Fruit fly (Drosophila melanogaster) whole organism, embryonic: Measurements from ENCODE around the gene CG43055.
A peak's percentile ranks its signal among the peaks of the same experiment; 100 is the strongest.

Source experiments
- ATbp ChIP-seq: fragments of 200-800 bp; sonication (Bioruptor generic); optimal IDR thresholded peaks from 2 replicates; lab custom pipeline; 2017; ENCODE audit warnings: missing biosample characterization, mild to moderate bottlenecking, missing genetic modification characterization, missing genetic modification reagents
- Adf1 ChIP-seq: fragments of 200-800 bp; sonication (Bioruptor generic); IDR thresholded peaks from 2 replicates; pipeline ENCODE4 v1.3.6; 2022; ENCODE audit warnings: missing biosample characterization, missing genetic modification characterization
- B-H2 ChIP-seq: fragments of 200-800 bp; sonication (Bioruptor generic); optimal IDR thresholded peaks from 2 replicates; lab custom pipeline; 2018; ENCODE audit warnings: missing biosample characterization, mild to moderate bottlenecking, missing genetic modification characterization
- Blimp-1 ChIP-seq: fragments of 200-800 bp; sonication (Bioruptor generic); optimal IDR thresholded peaks from 3 replicates; lab custom pipeline; 2018; ENCODE audit warnings: missing biosample characterization, missing genetic modification characterization, mild to moderate bottlenecking, moderate library complexity, missing genetic modification reagents
- CG10321 ChIP-seq: fragments of 200-800 bp; sonication (Bioruptor generic); IDR thresholded peaks from 2 replicates; pipeline ENCODE4 v1.3.6; 2022; ENCODE audit warnings: missing biosample characterization, missing genetic modification characterization
- CG10462 ChIP-seq: fragments of 200-800 bp; sonication (Bioruptor generic); optimal IDR thresholded peaks from 2 replicates; lab custom pipeline; 2016; ENCODE audit warnings: missing biosample characterization, missing genetic modification characterization
- CG10543 ChIP-seq: fragments of 200-800 bp; sonication (Bioruptor generic); optimal IDR thresholded peaks from 3 replicates; lab custom pipeline; 2017; ENCODE audit warnings: missing biosample characterization, mild to moderate bottlenecking, missing genetic modification characterization, moderate library complexity
- CG12236 ChIP-seq: fragments of 200-800 bp; sonication (Bioruptor generic); optimal IDR thresholded peaks from 2 replicates; lab custom pipeline; 2016; ENCODE audit warnings: missing biosample characterization, missing genetic modification characterization
- CG14014 ChIP-seq: fragments of 200-800 bp; sonication (Bioruptor generic); IDR thresholded peaks from 2 replicates; pipeline ENCODE4 v1.3.6; 2022; ENCODE audit warnings: missing biosample characterization, missing genetic modification characterization
- CG15269 ChIP-seq: fragments of 200-800 bp; sonication (Bioruptor generic); optimal IDR thresholded peaks from 2 replicates; lab custom pipeline; 2018; ENCODE audit warnings: missing biosample characterization, mild to moderate bottlenecking, missing genetic modification characterization, moderate library complexity
- CG15514 ChIP-seq: fragments of 200-800 bp; sonication (Bioruptor generic); optimal IDR thresholded peaks from 3 replicates; lab custom pipeline; 2017; ENCODE audit warnings: missing biosample characterization, missing genetic modification characterization, mild to moderate bottlenecking, moderate library complexity, missing genetic modification reagents
- CG1603 ChIP-seq: fragments of 200-800 bp; sonication (Bioruptor generic); optimal IDR thresholded peaks from 2 replicates; lab custom pipeline; 2019; ENCODE audit warnings: missing biosample characterization, mild to moderate bottlenecking, missing genetic modification characterization, moderate library complexity
- CG17186 ChIP-seq: fragments of 200-800 bp; sonication (Bioruptor generic); optimal IDR thresholded peaks from 3 replicates; lab custom pipeline; 2017; ENCODE audit warnings: missing biosample characterization, missing genetic modification reagents, missing genetic modification characterization
- CG31224 ChIP-seq: fragments of 200-800 bp; sonication (Bioruptor generic); IDR thresholded peaks from 2 replicates; pipeline ENCODE4 v1.3.6; 2022; ENCODE audit warnings: missing biosample characterization, missing genetic modification characterization
- CG31365 ChIP-seq: fragments of 200-800 bp; sonication (Bioruptor generic); optimal IDR thresholded peaks from 2 replicates; lab custom pipeline; 2018; ENCODE audit warnings: missing biosample characterization, mild to moderate bottlenecking, missing genetic modification characterization
- CG31441 ChIP-seq: fragments of 200-800 bp; sonication (Bioruptor generic); IDR thresholded peaks from 2 replicates; pipeline ENCODE4 v1.3.6; 2022; ENCODE audit warnings: missing biosample characterization, missing genetic modification characterization
- CG33557 ChIP-seq: fragments of 200-800 bp; sonication (Bioruptor generic); optimal IDR thresholded peaks from 2 replicates; lab custom pipeline; 2019; ENCODE audit warnings: missing biosample characterization, mild to moderate bottlenecking, missing genetic modification characterization, moderate library complexity
- CG4282 ChIP-seq: fragments of 200-800 bp; sonication (Bioruptor generic); optimal IDR thresholded peaks from 2 replicates; lab custom pipeline; 2016; ENCODE audit warnings: missing biosample characterization, missing genetic modification characterization
- CG6175 ChIP-seq: fragments of 200-800 bp; sonication (Bioruptor generic); IDR thresholded peaks from 3 replicates; pipeline ENCODE4 v1.3.6; 2022; ENCODE audit warnings: missing biosample characterization, missing genetic modification characterization
- CG6854 ChIP-seq: fragments of 200-800 bp; sonication (Bioruptor generic); optimal IDR thresholded peaks from 3 replicates; lab custom pipeline; 2017; ENCODE audit warnings: missing biosample characterization, mild to moderate bottlenecking, missing genetic modification characterization
- CG9817 ChIP-seq: fragments of 200-800 bp; sonication (Bioruptor generic); optimal IDR thresholded peaks from 2 replicates; lab custom pipeline; 2018; ENCODE audit warnings: missing biosample characterization, mild to moderate bottlenecking, missing genetic modification characterization, moderate library complexity
- CG9932 ChIP-seq: fragments of 200-800 bp; sonication (Bioruptor generic); IDR thresholded peaks from 2 replicates; pipeline ENCODE4 v1.3.6; 2022; ENCODE audit warnings: missing biosample characterization, missing genetic modification characterization
- CTCF ChIP-seq: fragments of 200-800 bp; sonication (Bioruptor generic); optimal IDR thresholded peaks from 2 replicates; lab custom pipeline; 2017; ENCODE audit warnings: missing biosample characterization, mild to moderate bottlenecking, missing genetic modification characterization, moderate library complexity
- CoRest ChIP-seq: fragments of 200-800 bp; sonication (Bioruptor generic); optimal IDR thresholded peaks from 3 replicates; lab custom pipeline; 2018; ENCODE audit warnings: missing biosample characterization, mild to moderate bottlenecking, missing genetic modification characterization, moderate library complexity
- D19B ChIP-seq: fragments of 200-800 bp; sonication (Bioruptor generic); optimal IDR thresholded peaks from 2 replicates; lab custom pipeline; 2017; ENCODE audit warnings: missing biosample characterization, mild to moderate bottlenecking, missing genetic modification characterization
- Dip3 ChIP-seq: fragments of 200-800 bp; sonication (Bioruptor generic); optimal IDR thresholded peaks from 3 replicates; lab custom pipeline; 2016; ENCODE audit warnings: missing biosample characterization, missing genetic modification characterization
- GATAe ChIP-seq: fragments of 200-800 bp; sonication (Bioruptor generic); conservative IDR thresholded peaks from 2 replicates; pipeline ENCODE4 v1.3.6; 2022; ENCODE audit warnings: missing biosample characterization, missing genetic modification characterization
- Gsc ChIP-seq: fragments of 200-800 bp; sonication (Bioruptor generic); IDR thresholded peaks from 2 replicates; pipeline ENCODE4 v1.3.6; 2022; ENCODE audit warnings: missing biosample characterization, missing genetic modification characterization
- H2.0 ChIP-seq: fragments of 200-800 bp; sonication (Bioruptor generic); IDR thresholded peaks from 2 replicates; pipeline ENCODE4 v1.3.6; 2022; ENCODE audit warnings: missing biosample characterization, missing genetic modification characterization
- HHEX ChIP-seq: fragments of 200-800 bp; sonication (Bioruptor generic); optimal IDR thresholded peaks from 3 replicates; lab custom pipeline; 2017; ENCODE audit warnings: missing biosample characterization, mild to moderate bottlenecking, missing genetic modification characterization, missing genetic modification reagents
- HLH3B ChIP-seq: fragments of 200-800 bp; sonication (Bioruptor generic); IDR thresholded peaks from 2 replicates; pipeline ENCODE4 v1.3.6; 2022; ENCODE audit warnings: missing biosample characterization, missing genetic modification characterization
- Hand ChIP-seq: fragments of 200-800 bp; sonication (Bioruptor generic); optimal IDR thresholded peaks from 2 replicates; lab custom pipeline; 2017; ENCODE audit warnings: mild to moderate bottlenecking, missing biosample characterization, missing genetic modification reagents, missing genetic modification characterization
- Meics ChIP-seq: fragments of 200-800 bp; sonication (Bioruptor generic); optimal IDR thresholded peaks from 2 replicates; lab custom pipeline; 2017; ENCODE audit warnings: missing biosample characterization, mild to moderate bottlenecking, missing genetic modification characterization
- Poxn ChIP-seq: fragments of 200-800 bp; sonication (Bioruptor generic); IDR thresholded peaks from 2 replicates; pipeline ENCODE4 v1.3.6; 2022; ENCODE audit warnings: missing biosample characterization, missing genetic modification characterization
- TFAM ChIP-seq: fragments of 200-800 bp; sonication (Bioruptor generic); optimal IDR thresholded peaks from 2 replicates; lab custom pipeline; 2017; ENCODE audit warnings: missing biosample characterization, missing genetic modification characterization, inconsistent platforms
- Usf ChIP-seq: fragments of 200-800 bp; sonication (Bioruptor generic); optimal IDR thresholded peaks from 2 replicates; lab custom pipeline; 2017; ENCODE audit warnings: missing genotype, missing biosample characterization, missing genetic modification characterization
- aop ChIP-seq: fragments of 200-800 bp; sonication (Bioruptor generic); IDR thresholded peaks from 2 replicates; pipeline ENCODE4 v1.3.6; 2022; ENCODE audit warnings: missing biosample characterization, missing genetic modification characterization
- danr ChIP-seq: fragments of 200-800 bp; sonication (Bioruptor generic); IDR thresholded peaks from 2 replicates; pipeline ENCODE4 v1.3.6; 2022; ENCODE audit warnings: missing biosample characterization, missing genetic modification characterization
- dimm ChIP-seq: fragments of 200-800 bp; sonication (Bioruptor generic); IDR thresholded peaks from 2 replicates; pipeline ENCODE4 v1.3.6; 2022; ENCODE audit warnings: missing biosample characterization, missing genetic modification characterization
- disco-r ChIP-seq: fragments of 200-800 bp; sonication (Bioruptor generic); optimal IDR thresholded peaks from 2 replicates; lab custom pipeline; 2016; ENCODE audit warnings: missing biosample characterization, missing genetic modification characterization
- lmd ChIP-seq: fragments of 200-800 bp; sonication (Bioruptor generic); IDR thresholded peaks from 2 replicates; pipeline ENCODE4 v1.3.6; 2022; ENCODE audit warnings: missing biosample characterization, missing genetic modification characterization
- nom ChIP-seq: fragments of 200-800 bp; sonication (Bioruptor generic); optimal IDR thresholded peaks from 2 replicates; lab custom pipeline; 2017; ENCODE audit warnings: missing biosample characterization, missing genetic modification characterization, mild to moderate bottlenecking, moderate library complexity, missing genetic modification reagents
- otp ChIP-seq: fragments of 200-800 bp; sonication (Bioruptor generic); IDR thresholded peaks from 3 replicates; pipeline ENCODE4, ENCODE4 v1.3.6; 2022; ENCODE audit warnings: missing biosample characterization, missing genetic modification characterization
- pho ChIP-seq: fragments of 200-800 bp; sonication (Bioruptor generic); optimal IDR thresholded peaks from 2 replicates; lab custom pipeline; 2016; ENCODE audit warnings: missing biosample characterization, missing genetic modification characterization
- pita ChIP-seq: fragments of 200-800 bp; sonication (Bioruptor generic); optimal IDR thresholded peaks from 2 replicates; lab custom pipeline; 2017; ENCODE audit warnings: missing biosample characterization, mild to moderate bottlenecking, missing genetic modification characterization
- pzg ChIP-seq: fragments of 200-800 bp; sonication (Bioruptor generic); optimal IDR thresholded peaks from 3 replicates; lab custom pipeline; 2018; ENCODE audit warnings: missing biosample characterization, mild to moderate bottlenecking, missing genetic modification characterization, moderate library complexity
- sr ChIP-seq: fragments of 200-800 bp; sonication (Bioruptor generic); IDR thresholded peaks from 3 replicates; pipeline ENCODE4 v1.3.6; 2022; ENCODE audit warnings: missing biosample characterization, missing genetic modification characterization
- tll ChIP-seq, 2 experiments: fragments of 200-800 bp in 1 of 2; fragments of >200 bp in 1 of 2; sonication (Bioruptor generic) in 1 of 2; optimal IDR thresholded peaks; 2 replicates each; lab custom pipeline; 2017 to 2019; ENCODE audit warnings: missing biosample characterization in 2 of 2, missing genetic modification characterization in 2 of 2, mild to moderate bottlenecking in 1 of 2, moderate library complexity in 1 of 2
- tna ChIP-seq: fragments of 200-800 bp; sonication (Bioruptor generic); IDR thresholded peaks from 2 replicates; pipeline ENCODE4 v1.3.6; 2022; ENCODE audit warnings: missing biosample characterization, missing genetic modification characterization; ENCODE audit not compliant: partially characterized antibody
- ttk ChIP-seq: fragments of 200-800 bp; sonication (Bioruptor generic); IDR thresholded peaks from 2 replicates; pipeline ENCODE4 v2.1.2; 2022; ENCODE audit warnings: missing biosample characterization, missing genetic modification characterization
- wek ChIP-seq: fragments of 200-800 bp; sonication (Bioruptor generic); optimal IDR thresholded peaks from 3 replicates; lab custom pipeline; 2018; ENCODE audit warnings: missing biosample characterization, mild to moderate bottlenecking, missing genetic modification characterization, moderate library complexity

Gene CG43055

dm6 chr2L:4448582-4449016 is 37.6 kb downstream of the CG43055 start, which contains the start of gene MFS18 (continued):
- peak; percentile 89 for TF ChIP-seq CG31365 (tag; lab: Kevin White, UChicago)
- peak; percentile 65 for TF ChIP-seq disco-r
- TF ChIP-seq pho (GFP tag; lab: Kevin White, UChicago): peak; percentile 87
- TF ChIP-seq CG15269 (tag; lab: Kevin White, UChicago): peak; percentile 95
- peak; percentile 99 for TF ChIP-seq ttk (GFP tag; lab: Robert Waterston, UW)
- TF ChIP-seq GATAe (GFP tag; lab: Robert Waterston, UW): peak; percentile 97
- TF ChIP-seq CG17186 (GFP tag; lab: Kevin White, UChicago): peak; percentile 92
- TF ChIP-seq CG31441 (GFP tag; lab: Robert Waterston, UW): peak; percentile 99
- no peak for TF ChIP-seq pita (GFP tag; lab: Kevin White, UChicago)
- TF ChIP-seq CG6175: peak; percentile 97
- TF ChIP-seq CG33557: peak; percentile 87
- peak; percentile 82 for TF ChIP-seq Dip3 (GFP tag; lab: Kevin White, UChicago)
- peak; percentile 92 for TF ChIP-seq B-H2 (GFP tag; lab: Kevin White, UChicago)
- TF ChIP-seq pzg (GFP tag; lab: Kevin White, UChicago): peak; percentile 45
- peak; percentile 99 for TF ChIP-seq otp
- peak; percentile 98 for TF ChIP-seq Meics (GFP tag; lab: Kevin White, UChicago)
- peak; percentile 94 for TF ChIP-seq TFAM (GFP tag; lab: Kevin White, UChicago)
- TF ChIP-seq CG9817 (tag; lab: Kevin White, UChicago): peak; percentile 87
- peak; percentile 98 for TF ChIP-seq dimm
- peak; percentile 96 for TF ChIP-seq CoRest
- peak; percentile 76 for TF ChIP-seq tna (GFP tag; lab: Robert Waterston, UW)
- TF ChIP-seq CG10321 (GFP tag; lab: Robert Waterston, UW): peak; percentile 86
- peak; percentile 99 for TF ChIP-seq CG14014 (GFP tag; lab: Robert Waterston, UW)
- TF ChIP-seq CG12236: peak; percentile 31
- peak; percentile 97 for TF ChIP-seq CG31224 (GFP tag; lab: Robert Waterston, UW)
- peak; percentile 88 for TF ChIP-seq Usf (GFP tag; lab: Kevin White, UChicago)
- TF ChIP-seq CG4282 (GFP tag; lab: Kevin White, UChicago): no peak
- peak; percentile 81 for TF ChIP-seq CG10543 (GFP tag; lab: Kevin White, UChicago)
- peak; percentile 86 for TF ChIP-seq Adf1 (GFP tag; lab: Robert Waterston, UW)
- TF ChIP-seq Poxn (GFP tag; lab: Robert Waterston, UW): peak; percentile 92
- peak; percentile 89 for TF ChIP-seq Hand (GFP tag; lab: Kevin White, UChicago)
- TF ChIP-seq D19B: peak; percentile 94
- peak; percentile 72 for TF ChIP-seq CTCF
- peak; percentile 94 for TF ChIP-seq CG10462 (GFP tag; lab: Kevin White, UChicago)
- TF ChIP-seq Blimp-1 (GFP tag; lab: Kevin White, UChicago): peak; percentile 99
- peak; percentile 98 for TF ChIP-seq CG9932 (GFP tag; lab: Robert Waterston, UW)
- peak in 1 of 2 experiments; percentile 39 for TF ChIP-seq tll (GFP tag; optimal IDR thresholded peaks at IDR 0.05; lab: Kevin White, UChicago)
- peak; percentile 97 for TF ChIP-seq CG6854 (GFP tag; lab: Kevin White, UChicago)
- peak; percentile 91 for TF ChIP-seq CG1603 (tag; lab: Kevin White, UChicago)
- TF ChIP-seq sr: peak; percentile 95
- peak; percentile 98 for TF ChIP-seq H2.0
- TF ChIP-seq danr (GFP tag; lab: Robert Waterston, UW): peak; percentile 97
- peak; percentile 97 for TF ChIP-seq Gsc (GFP tag; lab: Robert Waterston, UW)
- TF ChIP-seq nom (GFP tag; lab: Kevin White, UChicago): peak; percentile 91
- TF ChIP-seq HHEX: peak; percentile 98
- peak; percentile 99 for TF ChIP-seq HLH3B
- TF ChIP-seq CG15514 (GFP tag; lab: Kevin White, UChicago): peak; percentile 94
- TF ChIP-seq aop (GFP tag; lab: Robert Waterston, UW): peak; percentile 93
- TF ChIP-seq wek (GFP tag; lab: Kevin White, UChicago): peak; percentile 80
- TF ChIP-seq ATbp (GFP tag; lab: Kevin White, UChicago): peak; percentile 93
- peak; percentile 98 for TF ChIP-seq lmd (GFP tag; lab: Robert Waterston, UW)
